Worm (Caenorhabditis elegans): Measurements from ENCODE around the gene F46B3.1.

- TF ChIP-seq flt-1 (GFP tag; IDR thresholded peaks at IDR 0.05) (no peak), ztf-23 (GFP tag; IDR thresholded peaks at IDR 0.05) (no peak), ztf-29 (GFP tag; IDR thresholded peaks at IDR 0.05) (no peak), T22C8.4 (GFP tag; IDR thresholded peaks at IDR 0.05) (no peak), cog-1 (tag; optimal IDR thresholded peaks at IDR 0.05) (no peak), ref-1 (GFP tag; conservative IDR thresholded peaks at IDR 0.05) (no peak)
Observed at ce11 chrV:20641896-20642295, 44.9 kb upstream of the F46B3.1 start, which contains the start of gene srxa-15.
